Fruit fly (Drosophila melanogaster): ENCODE measurements around the gene vig.
A peak's percentile ranks its signal among the peaks of the same experiment; 100 is the strongest.

Gene vig

dm6 chr2L:15056359-15057220 lies 13.5 kb downstream of the vig start:
- TF ChIP-seq CG14655 (GFP tag; optimal IDR thresholded peaks at IDR 0.05) = peak; percentile 92
- peak; percentile 83; the same call in 1 of the 2 replicates for TF ChIP-seq CG32121 (GFP tag; IDR thresholded peaks at IDR 0.05)
- peak; percentile 72 for TF ChIP-seq Pif1A (GFP tag; optimal IDR thresholded peaks at IDR 0.05)
- peak; percentile 89 for TF ChIP-seq CG8301 (tag; optimal IDR thresholded peaks at IDR 0.05)
- TF ChIP-seq Snoo (tag; optimal IDR thresholded peaks at IDR 0.05) = peak; percentile 87
- TF ChIP-seq rn (GFP tag; IDR thresholded peaks at IDR 0.05) = peak; percentile 54; the same call in 1 of the 2 replicates
- no peak for TF ChIP-seq fd96Ca (GFP tag; IDR thresholded peaks at IDR 0.05)
- peak; percentile 82 for TF ChIP-seq CG15710 (tag; optimal IDR thresholded peaks at IDR 0.05)
- peak; percentile 80 for TF ChIP-seq D1 (tag; optimal IDR thresholded peaks at IDR 0.05)
- peak; percentile 72 for TF ChIP-seq Ets98B (GFP tag; IDR thresholded peaks at IDR 0.05)
- TF ChIP-seq gl (tag; optimal IDR thresholded peaks at IDR 0.05) = peak; percentile 68
- peak; percentile 60 for TF ChIP-seq CG34367 (tag; optimal IDR thresholded peaks at IDR 0.05)
- peak; percentile 93 for TF ChIP-seq CG8159 (tag; optimal IDR thresholded peaks at IDR 0.05)
- peak; percentile 17; the same call in 1 of the 2 replicates for TF ChIP-seq CG10348 (GFP tag; IDR thresholded peaks at IDR 0.05)
- TF ChIP-seq CG12605 (GFP tag; IDR thresholded peaks at IDR 0.05) = peak; percentile 82
- TF ChIP-seq CG4496 (GFP tag; IDR thresholded peaks at IDR 0.05) = peak; percentile 88
- TF ChIP-seq CG17806 (tag; optimal IDR thresholded peaks at IDR 0.05) = peak; percentile 84
- TF ChIP-seq CG9948 (tag; optimal IDR thresholded peaks at IDR 0.05) = peak; percentile 87
- peak; percentile 88 for TF ChIP-seq CG13204 (GFP tag; optimal IDR thresholded peaks at IDR 0.05)
- no peak for TF ChIP-seq EcR (GFP tag; optimal IDR thresholded peaks at IDR 0.05)
- TF ChIP-seq Pif1B (GFP tag; optimal IDR thresholded peaks at IDR 0.05) = peak; percentile 89

- TF ChIP-seq CG8159 (tag; optimal IDR thresholded peaks at IDR 0.05) = no peak
- TF ChIP-seq Pif1A (GFP tag; optimal IDR thresholded peaks at IDR 0.05) = no peak
- no peak for TF ChIP-seq CG17806 (tag; optimal IDR thresholded peaks at IDR 0.05)
- no peak for TF ChIP-seq Ets98B (GFP tag; IDR thresholded peaks at IDR 0.05)
- TF ChIP-seq Pif1B (GFP tag; optimal IDR thresholded peaks at IDR 0.05) = no peak
- TF ChIP-seq CG14655 (GFP tag; optimal IDR thresholded peaks at IDR 0.05) = no peak
- TF ChIP-seq CG9948 (tag; optimal IDR thresholded peaks at IDR 0.05) = no peak
- no peak for TF ChIP-seq CG32121 (GFP tag; IDR thresholded peaks at IDR 0.05)
- TF ChIP-seq CG10348 (GFP tag; IDR thresholded peaks at IDR 0.05) = no peak
These were observed 15.0 kb downstream of the vig start for dm6 chr2L:15055105-15055504.

dm6 chr2L:15052805-15053388 lies 17.2 kb downstream of the vig start:
- 0 out of 3 replicates have a peak, but pooled peaks have one; percentile 22 for TF ChIP-seq CG4496 (GFP tag; IDR thresholded peaks at IDR 0.05)
- TF ChIP-seq gl (tag; optimal IDR thresholded peaks at IDR 0.05) = no peak

dm6 chr2L:15043718-15044117 lies 26.4 kb downstream of the vig start:
- TF ChIP-seq Pif1A (GFP tag; optimal IDR thresholded peaks at IDR 0.05) = no peak
- TF ChIP-seq CG4496 (GFP tag; IDR thresholded peaks at IDR 0.05) = no peak
- TF ChIP-seq CG8159 (tag; optimal IDR thresholded peaks at IDR 0.05) = no peak
- TF ChIP-seq CG17806 (tag; optimal IDR thresholded peaks at IDR 0.05) = no peak
- TF ChIP-seq D1 (tag; optimal IDR thresholded peaks at IDR 0.05) = no peak
- TF ChIP-seq CG12605 (GFP tag; IDR thresholded peaks at IDR 0.05) = no peak
- no peak for TF ChIP-seq CG8301 (tag; optimal IDR thresholded peaks at IDR 0.05)
- TF ChIP-seq rn (GFP tag; IDR thresholded peaks at IDR 0.05) = no peak
- no peak for TF ChIP-seq CG13204 (GFP tag; optimal IDR thresholded peaks at IDR 0.05)
- no peak for TF ChIP-seq Pif1B (GFP tag; optimal IDR thresholded peaks at IDR 0.05)
- no peak for TF ChIP-seq fd96Ca (GFP tag; IDR thresholded peaks at IDR 0.05)
- no peak for TF ChIP-seq CG14655 (GFP tag; optimal IDR thresholded peaks at IDR 0.05)
- TF ChIP-seq CG34367 (tag; optimal IDR thresholded peaks at IDR 0.05) = no peak

- no peak for TF ChIP-seq D1 (tag; optimal IDR thresholded peaks at IDR 0.05)
- peak; percentile 42; the same call in 1 of the 3 replicates for TF ChIP-seq CG4496 (GFP tag; IDR thresholded peaks at IDR 0.05)
- TF ChIP-seq CG17806 (tag; optimal IDR thresholded peaks at IDR 0.05) = no peak
- no peak for TF ChIP-seq fd96Ca (GFP tag; IDR thresholded peaks at IDR 0.05)
- no peak for TF ChIP-seq Ets98B (GFP tag; IDR thresholded peaks at IDR 0.05)
- TF ChIP-seq gl (tag; optimal IDR thresholded peaks at IDR 0.05) = no peak
- TF ChIP-seq EcR (GFP tag; optimal IDR thresholded peaks at IDR 0.05) = no peak
- no peak for TF ChIP-seq CG9948 (tag; optimal IDR thresholded peaks at IDR 0.05)
These were observed 30.8 kb downstream of the vig start for dm6 chr2L:15039309-15039772.

Measured in whole organism, pupa.